Fruit fly (Drosophila melanogaster) whole organism, prepupa: Measurements from ENCODE around the gene Max.

Experiments
- Blimp-1 ChIP-seq: fragments of 200-800 bp; sonication (Bioruptor generic); optimal IDR thresholded peaks from 3 replicates; lab custom pipeline; 2017; ENCODE audit warnings: missing biosample characterization, missing genetic modification characterization, mild to moderate bottlenecking, moderate library complexity, missing genetic modification reagents
- CG16779 ChIP-seq: fragments of 200-800 bp; sonication (Bioruptor generic); optimal IDR thresholded peaks from 3 replicates; lab custom pipeline; 2017; ENCODE audit warnings: missing biosample characterization, mild to moderate bottlenecking, missing genetic modification characterization
- CG31627 ChIP-seq: fragments of 200-800 bp; sonication (Bioruptor generic); optimal IDR thresholded peaks from 3 replicates; lab custom pipeline; 2016; ENCODE audit warnings: missing biosample characterization, missing genetic modification characterization
- CG6808 ChIP-seq: fragments of 200-800 bp; sonication (Bioruptor generic); optimal IDR thresholded peaks from 3 replicates; lab custom pipeline; 2017; ENCODE audit warnings: missing biosample characterization, missing genetic modification characterization, mild to moderate bottlenecking, moderate library complexity, missing genetic modification reagents
- CG6854 ChIP-seq: fragments of 200-800 bp; sonication (Bioruptor generic); optimal IDR thresholded peaks from 2 replicates; lab custom pipeline; 2017; ENCODE audit warnings: missing biosample characterization, mild to moderate bottlenecking, missing genetic modification characterization
- CG9139 ChIP-seq: fragments of 200-800 bp; sonication (Bioruptor generic); optimal IDR thresholded peaks from 3 replicates; lab custom pipeline; 2017; ENCODE audit warnings: missing biosample characterization, mild to moderate bottlenecking, missing genetic modification characterization
- Eip75B ChIP-seq: fragments of 200-800 bp; sonication (Bioruptor generic); optimal IDR thresholded peaks from 3 replicates; lab custom pipeline; 2016; ENCODE audit warnings: missing biosample characterization, missing genetic modification characterization
- Eip93F ChIP-seq: fragments of 200-800 bp; sonication (Bioruptor generic); optimal IDR thresholded peaks from 2 replicates; lab custom pipeline; 2016; ENCODE audit warnings: missing biosample characterization, mild to moderate bottlenecking, missing genetic modification characterization
- Hr4 ChIP-seq: fragments of 200-800 bp; sonication (Bioruptor generic); optimal IDR thresholded peaks from 3 replicates; lab custom pipeline; 2016; ENCODE audit warnings: missing biosample characterization, missing genetic modification characterization
- Met ChIP-seq: fragments of 200-800 bp; sonication (Bioruptor generic); optimal IDR thresholded peaks from 3 replicates; lab custom pipeline; 2016; ENCODE audit warnings: missing biosample characterization, missing genetic modification characterization
- Smox ChIP-seq: fragments of 200-800 bp; sonication (Bioruptor generic); optimal IDR thresholded peaks from 3 replicates; lab custom pipeline; 2016; ENCODE audit warnings: missing biosample characterization, missing genetic modification characterization
- salr ChIP-seq, 2 experiments: fragments of 200-800 bp; sonication (Bioruptor generic); optimal IDR thresholded peaks; 3 replicates each; lab custom pipeline; 2016 to 2018; ENCODE audit warnings: missing biosample characterization in 2 of 2, missing genetic modification characterization in 2 of 2, mild to moderate bottlenecking in 1 of 2

- TF ChIP-seq Hr4 (GFP tag; lab: Kevin White, UChicago) (no peak), Blimp-1 (GFP tag; lab: Kevin White, UChicago) (peak; percentile 53), CG16779 (tag; lab: Kevin White, UChicago) (no peak), Eip93F (no peak), Smox (GFP tag; lab: Kevin White, UChicago) (no peak), Met (GFP tag; lab: Kevin White, UChicago) (no peak), CG6808 (GFP tag; lab: Kevin White, UChicago) (no peak), CG9139 (no peak), salr (GFP tag; optimal IDR thresholded peaks at IDR 0.05; lab: Kevin White, UChicago) (no peak), CG6854 (GFP tag; lab: Kevin White, UChicago) (no peak), Eip75B (GFP tag; lab: Kevin White, UChicago) (peak; percentile 0), CG31627 (no peak)
Measured at dm6 chr3L:19291465-19292413, 27.8 kb upstream of the Max start.
